Fruit fly (Drosophila melanogaster) whole organism, wandering third instar larva: Measurements from ENCODE around the gene Polr1H.

Experiments used
- Hr78 ChIP-seq: fragments of >200 bp; optimal IDR thresholded peaks from 2 replicates; lab custom pipeline; 2017; ENCODE audit warnings: missing biosample characterization, missing genetic modification characterization
- Myc ChIP-seq: fragments of >200 bp; optimal IDR thresholded peaks from 2 replicates; lab custom pipeline; 2017
- br ChIP-seq: fragments of 200-800 bp; sonication (Bioruptor generic); optimal IDR thresholded peaks from 2 replicates; lab custom pipeline; 2016; ENCODE audit warnings: missing biosample characterization, missing genetic modification characterization
- lola ChIP-seq: fragments of >200 bp; optimal IDR thresholded peaks from 2 replicates; lab custom pipeline; 2017; ENCODE audit warnings: missing biosample characterization, missing genetic modification characterization
- pan ChIP-seq: fragments of >200 bp; optimal IDR thresholded peaks from 2 replicates; lab custom pipeline; 2017
- usp ChIP-seq: fragments of >200 bp; optimal IDR thresholded peaks from 2 replicates; lab custom pipeline; 2017; ENCODE audit warnings: missing biosample characterization, missing genetic modification characterization

DNA sequence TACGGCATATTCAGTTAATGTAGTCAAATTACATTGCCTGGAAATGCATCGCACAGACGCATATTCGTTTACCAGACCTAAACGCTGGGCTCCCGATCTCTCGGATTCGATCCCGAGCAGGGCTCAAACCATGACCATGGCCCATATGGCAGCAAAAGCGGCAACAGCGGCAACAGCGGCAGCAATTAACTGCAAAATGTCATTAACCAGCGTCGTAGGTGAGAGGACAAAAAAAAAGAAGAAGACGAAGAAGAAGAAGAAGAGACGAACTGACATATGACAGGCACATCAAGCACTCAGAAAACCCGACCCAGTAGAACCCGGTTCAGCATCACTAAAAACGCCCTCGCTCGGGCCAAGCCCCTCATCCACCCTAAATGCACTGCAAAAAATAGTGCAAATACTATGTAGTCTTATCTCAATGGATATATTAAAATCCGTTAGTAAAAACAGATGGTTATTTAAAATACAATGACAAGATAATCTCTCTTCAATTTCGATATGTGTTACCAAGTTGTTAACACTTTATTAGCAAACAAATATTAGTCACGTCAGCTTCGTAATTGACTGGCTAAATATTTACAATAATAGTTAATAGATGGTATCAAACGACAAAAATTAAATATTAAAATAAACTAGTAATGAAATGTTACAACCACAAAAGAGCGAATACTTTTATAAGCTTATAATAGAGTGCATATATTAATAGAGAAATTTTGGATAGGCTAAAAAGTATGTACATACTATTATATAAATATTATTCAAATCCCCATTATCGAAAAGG is 48.3 kb upstream of the Polr1H start:
- TF ChIP-seq Myc (lab: Kevin White, UChicago) (no peak), Hr78 (GFP tag; lab: Kevin White, UChicago) (no peak), lola (GFP tag; lab: Kevin White, UChicago) (no peak), pan (lab: Kevin White, UChicago) (no peak), usp (no peak), br (GFP tag; lab: Kevin White, UChicago) (no peak)
